Fruit fly (Drosophila melanogaster): Measurements from ENCODE around the gene CG9281.

The CG9281 gene

DNA sequence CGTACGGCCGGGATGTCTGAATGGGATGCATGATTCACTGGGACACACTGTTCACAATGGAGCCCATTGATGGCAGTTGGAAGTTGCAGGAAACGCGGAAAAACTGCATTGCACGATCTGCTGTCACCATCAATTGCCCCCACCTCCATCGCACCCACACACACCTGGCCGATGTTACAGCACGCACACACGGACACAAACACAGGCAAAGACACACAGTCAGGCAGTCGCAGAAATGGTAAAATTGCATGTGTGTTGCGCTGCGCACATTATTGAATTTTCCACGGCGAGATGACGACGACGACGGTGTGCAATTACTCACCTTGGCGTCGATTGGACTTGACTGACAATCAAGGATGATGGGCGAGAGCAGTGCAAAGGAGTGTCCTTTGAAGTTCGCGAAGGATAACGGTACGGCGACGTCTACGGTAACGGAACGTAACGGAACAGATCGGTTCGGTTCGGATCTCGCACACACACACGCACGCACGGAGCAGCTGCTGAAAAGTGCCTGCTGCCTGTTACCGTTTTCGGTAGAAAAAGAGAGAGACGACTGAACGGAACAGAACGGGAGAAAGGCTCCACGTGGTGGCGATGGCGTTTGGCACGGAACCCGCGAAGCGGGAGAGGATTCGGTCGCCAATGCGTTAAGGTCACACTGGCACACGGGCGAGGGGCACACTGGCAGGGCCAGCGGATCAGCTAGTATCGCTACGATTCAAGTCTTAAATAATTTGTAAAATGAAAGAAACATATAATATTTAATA is at the start of gene CG9281, which contains the start of gene CG15601:
CG9281 (minus strand) TSS at position 556 of the 767 bp plus-strand sequence.
CG15601 (plus strand) TSS at position 664 of the 767 bp plus-strand sequence.
- TF ChIP-seq Sin3A (optimal IDR thresholded peaks at IDR 0.05) = no peak
- no peak for TF ChIP-seq psq (optimal IDR thresholded peaks at IDR 0.05)
- TF ChIP-seq Myc (optimal IDR thresholded peaks at IDR 0.05) = no peak
- TF ChIP-seq ttk (optimal IDR thresholded peaks at IDR 0.05) = no peak
- TF ChIP-seq h (optimal IDR thresholded peaks at IDR 0.05) = no peak
- TF ChIP-seq insv (optimal IDR thresholded peaks at IDR 0.05) = no peak

DNA sequence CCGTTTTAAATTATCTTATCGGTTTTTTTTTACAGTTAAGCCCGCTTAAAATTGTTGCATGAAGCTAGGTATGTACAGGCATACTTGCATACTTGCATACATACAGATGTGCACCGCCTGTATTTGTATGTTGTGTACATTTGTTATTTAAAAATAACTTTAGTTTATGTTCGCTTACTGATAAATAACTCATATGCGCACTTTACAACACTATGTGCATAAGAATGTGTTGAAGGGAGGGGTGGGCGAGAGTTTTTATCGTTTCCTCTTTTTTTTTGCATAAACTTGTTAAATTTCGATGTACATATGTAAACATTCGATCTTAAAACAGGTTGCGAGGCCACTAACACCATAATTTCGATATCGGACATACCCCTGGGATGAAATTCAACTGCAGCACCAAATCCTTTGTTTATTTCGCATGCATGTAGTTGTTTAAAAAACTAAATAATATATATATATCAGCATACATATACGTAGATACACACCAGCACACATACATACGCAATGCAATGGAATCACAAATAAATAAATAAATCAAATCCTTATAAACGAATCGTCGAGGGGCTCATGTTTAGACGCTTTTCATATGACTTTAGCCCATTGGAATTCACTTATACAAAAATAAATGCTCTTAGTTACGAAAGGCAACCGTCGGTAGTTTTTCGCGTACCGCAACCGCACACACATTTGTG is 49.6 kb upstream of the CG9281 start:
- TF ChIP-seq ttk (optimal IDR thresholded peaks at IDR 0.05) (no peak), Myc (optimal IDR thresholded peaks at IDR 0.05) (no peak), Sin3A (optimal IDR thresholded peaks at IDR 0.05) (no peak), psq (optimal IDR thresholded peaks at IDR 0.05) (no peak), insv (optimal IDR thresholded peaks at IDR 0.05) (no peak), h (optimal IDR thresholded peaks at IDR 0.05) (no peak)

DNA sequence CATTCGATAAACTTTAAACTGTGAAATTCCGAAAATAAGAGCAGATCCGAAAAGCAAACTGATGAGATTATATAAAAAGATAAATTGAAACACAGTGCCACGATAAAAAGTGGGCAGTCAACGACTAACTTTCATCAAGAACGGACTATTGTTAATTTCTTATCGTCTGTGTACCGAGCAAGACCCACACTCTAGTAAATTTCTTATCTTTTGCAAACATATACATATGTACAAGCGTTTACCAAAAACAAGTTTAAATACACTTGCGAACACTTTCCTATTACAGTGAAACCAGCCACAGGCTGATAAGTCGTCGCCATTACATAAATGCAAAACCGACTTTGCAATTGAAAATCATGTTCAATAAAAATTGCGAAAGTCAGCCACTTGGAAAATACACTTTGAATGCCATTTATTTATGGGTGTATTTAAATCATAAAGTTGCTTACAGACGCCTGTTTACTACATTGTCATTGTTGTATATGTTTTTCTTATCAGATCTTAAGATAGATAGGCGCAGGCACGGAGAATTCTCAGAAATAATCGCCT is 48.4 kb upstream of the CG9281 start:
- no peak for TF ChIP-seq insv (optimal IDR thresholded peaks at IDR 0.05)
- TF ChIP-seq psq (optimal IDR thresholded peaks at IDR 0.05) = no peak
- no peak for TF ChIP-seq Sin3A (optimal IDR thresholded peaks at IDR 0.05)
- TF ChIP-seq ttk (optimal IDR thresholded peaks at IDR 0.05) = no peak
- TF ChIP-seq h (optimal IDR thresholded peaks at IDR 0.05) = no peak
- no peak for TF ChIP-seq Myc (optimal IDR thresholded peaks at IDR 0.05)

DNA sequence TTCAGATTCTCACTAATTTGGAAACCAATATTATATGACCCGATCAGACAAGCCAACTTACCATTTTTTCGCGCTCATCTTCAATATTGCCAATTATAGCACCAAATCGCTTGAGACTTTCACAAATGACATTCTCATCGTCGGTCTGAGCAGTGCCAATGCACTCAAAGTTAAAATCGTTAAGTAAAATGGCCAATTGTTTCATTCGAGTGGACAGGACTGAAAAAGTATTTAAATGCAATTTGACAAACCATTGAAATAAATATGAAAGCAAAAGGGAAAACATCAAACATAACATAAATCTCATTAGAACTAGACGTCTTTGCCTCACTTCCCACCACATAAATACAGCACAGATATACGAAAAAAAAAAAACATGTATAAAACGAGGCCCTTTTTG is 45.7 kb upstream of the CG9281 start, which contains the start of gene CG8260:
CG8260 (plus strand) TSS at position 301 of the 400 bp plus-strand sequence.
- TF ChIP-seq h (optimal IDR thresholded peaks at IDR 0.05) = no peak
- no peak for TF ChIP-seq psq (optimal IDR thresholded peaks at IDR 0.05)
- TF ChIP-seq Myc (optimal IDR thresholded peaks at IDR 0.05) = no peak
- TF ChIP-seq ttk (optimal IDR thresholded peaks at IDR 0.05) = no peak
- TF ChIP-seq insv (optimal IDR thresholded peaks at IDR 0.05) = no peak
- TF ChIP-seq Sin3A (optimal IDR thresholded peaks at IDR 0.05) = no peak

DNA sequence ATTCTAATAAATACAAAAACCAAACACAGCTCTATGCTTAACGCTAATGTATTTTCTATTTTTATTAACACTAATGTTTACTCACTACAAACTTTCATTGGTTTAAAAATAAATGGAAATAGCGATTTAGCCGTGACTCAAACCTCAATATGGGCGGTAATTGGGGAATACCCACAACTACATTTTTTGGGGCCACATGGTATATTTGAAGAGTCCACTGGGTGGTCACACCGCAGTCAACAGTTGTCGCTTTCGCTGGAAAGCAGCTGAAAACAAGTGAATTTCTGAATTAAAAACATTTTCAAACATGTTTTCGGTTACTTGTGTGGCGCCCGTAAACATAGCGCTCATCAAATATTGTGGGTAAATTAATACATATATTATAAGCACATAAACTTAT is 38.6 kb upstream of the CG9281 start, which contains the start of gene Mvd:
Mvd (plus strand) TSS at position 222 of the 400 bp plus-strand sequence.
- no peak for TF ChIP-seq Myc (optimal IDR thresholded peaks at IDR 0.05)
- no peak for TF ChIP-seq h (optimal IDR thresholded peaks at IDR 0.05)
- TF ChIP-seq insv (optimal IDR thresholded peaks at IDR 0.05) = no peak
- no peak for TF ChIP-seq Sin3A (optimal IDR thresholded peaks at IDR 0.05)
- TF ChIP-seq ttk (optimal IDR thresholded peaks at IDR 0.05) = no peak
- TF ChIP-seq psq (optimal IDR thresholded peaks at IDR 0.05) = no peak

DNA sequence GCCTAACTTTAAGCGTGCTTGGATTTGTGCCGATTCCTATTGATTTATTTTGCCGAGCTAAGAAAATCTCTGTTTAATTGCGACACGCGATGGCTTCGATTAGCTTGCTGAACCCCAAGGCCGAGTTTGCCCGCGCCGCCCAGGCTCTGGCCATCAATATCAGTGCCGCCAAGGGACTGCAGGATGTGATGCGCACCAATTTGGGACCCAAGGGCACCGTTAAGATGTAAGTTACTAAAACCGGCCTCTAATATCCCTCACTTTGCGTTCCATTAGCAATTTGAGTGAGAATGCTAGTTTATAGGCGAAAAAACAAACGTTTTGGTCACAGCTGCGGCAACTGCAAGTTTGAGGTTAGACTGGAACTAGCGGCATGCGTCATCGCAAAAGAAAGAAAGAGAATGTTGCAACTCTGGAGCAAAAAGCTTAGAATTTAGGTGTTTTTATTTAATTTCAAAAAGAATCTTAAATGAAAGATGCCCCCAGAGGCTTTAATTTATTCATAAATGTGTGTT is 36.4 kb upstream of the CG9281 start:
- no peak for TF ChIP-seq h (optimal IDR thresholded peaks at IDR 0.05)
- TF ChIP-seq Sin3A (optimal IDR thresholded peaks at IDR 0.05) = no peak
- TF ChIP-seq insv (optimal IDR thresholded peaks at IDR 0.05) = no peak
- no peak for TF ChIP-seq Myc (optimal IDR thresholded peaks at IDR 0.05)
- no peak for TF ChIP-seq ttk (optimal IDR thresholded peaks at IDR 0.05)
- TF ChIP-seq psq (optimal IDR thresholded peaks at IDR 0.05) = no peak

DNA sequence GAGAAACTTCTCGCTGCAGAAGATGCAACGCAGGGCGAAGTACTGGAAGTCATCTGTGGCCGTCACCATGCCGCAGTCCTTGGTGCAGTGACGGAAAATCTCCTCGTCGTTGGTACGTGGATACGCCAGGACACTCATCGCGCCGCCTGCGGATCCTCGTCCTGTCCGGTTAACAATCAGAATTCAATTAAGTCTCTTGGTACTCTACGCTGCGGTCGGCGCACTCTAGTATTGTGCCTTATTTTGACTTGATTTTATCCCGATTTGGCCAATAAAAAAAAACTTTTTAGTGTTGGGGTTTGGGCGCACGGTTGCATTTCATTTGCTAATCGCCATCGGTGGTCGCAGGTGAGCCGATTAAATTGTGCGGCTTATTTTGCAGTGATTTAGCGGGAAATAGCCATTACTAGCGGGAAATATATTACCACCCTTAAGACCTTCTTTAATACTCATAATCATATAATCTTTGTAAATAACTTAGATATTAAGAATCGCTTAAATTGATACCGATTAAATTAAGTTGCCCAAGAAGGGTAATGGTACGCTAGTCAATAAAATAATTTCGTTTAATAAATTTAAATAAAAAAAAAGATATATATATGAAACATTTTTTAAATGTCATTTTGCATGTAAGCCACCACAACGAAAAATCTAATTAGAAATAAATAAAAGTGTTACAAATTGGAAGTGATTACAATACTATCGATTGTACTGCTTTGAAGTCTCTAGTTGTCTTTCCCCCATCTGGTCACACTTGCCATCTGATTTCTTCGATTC is 35.8 kb upstream of the CG9281 start, which contains the start of the genes CG8944 and CCT6:
CG8944 (minus strand) TSS at position 327 of the 777 bp plus-strand sequence.
CCT6 (plus strand) TSS at position 744 of the 777 bp plus-strand sequence.
- TF ChIP-seq insv (optimal IDR thresholded peaks at IDR 0.05) (no peak), ttk (optimal IDR thresholded peaks at IDR 0.05) (no peak), psq (optimal IDR thresholded peaks at IDR 0.05) (no peak), h (optimal IDR thresholded peaks at IDR 0.05) (no peak), Sin3A (optimal IDR thresholded peaks at IDR 0.05) (no peak), Myc (optimal IDR thresholded peaks at IDR 0.05) (no peak)

DNA sequence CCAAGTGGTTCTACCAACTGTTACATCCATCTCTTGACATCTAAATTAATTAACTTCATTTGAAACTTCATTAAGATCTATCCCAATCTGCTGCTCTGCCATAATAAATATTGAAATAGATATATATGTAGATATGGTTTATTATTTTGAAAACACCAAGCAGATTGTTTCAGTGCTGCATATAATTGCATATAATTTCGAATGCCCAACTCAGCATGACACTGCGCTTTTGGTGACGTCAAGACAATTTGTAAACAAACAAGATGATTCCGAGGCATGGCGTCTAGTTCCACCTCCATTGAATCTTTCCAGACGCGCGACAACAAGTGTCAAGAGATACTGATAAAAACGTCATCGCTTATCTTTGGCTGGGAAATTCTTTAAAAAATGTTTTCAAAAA is 30.5 kb upstream of the CG9281 start:
- TF ChIP-seq insv (optimal IDR thresholded peaks at IDR 0.05) (no peak), ttk (optimal IDR thresholded peaks at IDR 0.05) (no peak), Sin3A (optimal IDR thresholded peaks at IDR 0.05) (no peak), Myc (optimal IDR thresholded peaks at IDR 0.05) (no peak), h (optimal IDR thresholded peaks at IDR 0.05) (no peak), psq (optimal IDR thresholded peaks at IDR 0.05) (no peak)

DNA sequence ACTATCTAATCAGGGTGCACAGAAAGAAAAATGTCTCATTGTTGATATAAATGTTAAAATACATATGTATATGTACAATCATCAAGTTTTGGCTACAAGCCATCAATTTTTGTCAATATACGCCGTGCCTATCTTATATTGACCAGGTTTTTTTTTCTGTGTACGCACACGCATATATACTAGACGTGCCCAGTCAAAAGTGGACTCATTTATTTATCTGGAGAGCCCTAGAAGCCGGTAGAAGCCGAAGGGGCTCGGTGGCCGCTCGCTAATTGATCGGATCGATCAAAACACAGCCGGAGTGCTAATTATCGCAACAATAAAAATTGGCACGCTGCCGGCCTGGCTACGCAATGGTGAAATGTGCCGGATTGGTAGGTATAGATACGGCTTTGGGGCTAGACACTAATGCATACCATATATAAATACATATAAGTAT is 30.0 kb upstream of the CG9281 start:
- TF ChIP-seq insv (optimal IDR thresholded peaks at IDR 0.05) (no peak), psq (optimal IDR thresholded peaks at IDR 0.05) (no peak), Sin3A (optimal IDR thresholded peaks at IDR 0.05) (no peak), Myc (optimal IDR thresholded peaks at IDR 0.05) (no peak), h (optimal IDR thresholded peaks at IDR 0.05) (no peak), ttk (optimal IDR thresholded peaks at IDR 0.05) (no peak)

DNA sequence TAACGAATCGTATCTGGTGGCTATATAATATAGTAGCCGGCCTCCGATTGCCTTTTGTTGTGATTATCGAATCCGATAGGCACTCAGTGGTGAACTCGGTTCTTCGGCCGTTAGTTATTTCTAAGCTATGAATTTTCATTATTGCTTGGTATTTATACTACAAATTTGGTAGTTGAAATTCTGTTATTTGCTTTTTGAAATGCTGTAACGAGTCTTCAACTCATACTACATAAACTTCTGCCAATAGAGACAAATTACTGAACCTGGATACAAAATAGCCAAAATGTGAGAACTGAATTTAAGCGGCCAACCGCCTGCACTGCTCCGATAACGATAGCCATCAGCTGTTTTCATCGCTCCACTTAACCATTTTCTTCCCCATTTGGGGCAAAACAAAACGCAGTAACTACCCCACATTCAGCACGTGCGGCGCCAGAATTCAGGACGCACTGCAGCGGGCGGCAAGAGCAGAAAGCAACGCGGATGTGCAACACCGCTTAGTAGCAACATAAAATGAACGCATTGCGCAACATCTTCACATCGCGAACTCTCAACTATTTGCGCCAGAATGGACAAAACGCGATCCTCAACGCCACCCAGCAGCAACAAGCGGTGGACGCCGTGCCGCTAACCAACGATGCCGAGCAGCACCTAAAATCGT is 28.7 kb upstream of the CG9281 start, which contains the start of the genes CG11679 and CG8206:
CG11679 (minus strand) TSS at position 65 of the 661 bp plus-strand sequence.
CG8206 (plus strand) TSS at position 341 of the 661 bp plus-strand sequence.
- TF ChIP-seq Myc (optimal IDR thresholded peaks at IDR 0.05) (no peak), psq (optimal IDR thresholded peaks at IDR 0.05) (no peak), ttk (optimal IDR thresholded peaks at IDR 0.05) (no peak), insv (optimal IDR thresholded peaks at IDR 0.05) (no peak)
